Worm (Caenorhabditis elegans): ENCODE measurements around the gene unc-25.

Gene unc-25

ce11 chrIII:12907218-12907617 is 35.2 kb upstream of the unc-25 start:
- TF ChIP-seq lsy-2 (tag; optimal IDR thresholded peaks at IDR 0.05) (no peak), mab-9 (GFP tag; IDR thresholded peaks at IDR 0.05) (no peak), nhr-85 (tag) (no peak), vab-15 (tag; optimal IDR thresholded peaks at IDR 0.05) (no peak)

- no peak for TF ChIP-seq efl-1 (optimal IDR thresholded peaks at IDR 0.05)
- TF ChIP-seq efl-1 (GFP tag; optimal IDR thresholded peaks at IDR 0.05 in 1 of 2): peak in 1 of 2 experiments; percentile 71
- no peak for TF ChIP-seq blmp-1 (tag; optimal IDR thresholded peaks at IDR 0.05)
These were observed 32.1 kb upstream of the unc-25 start, which contains the start of gene flp-14 for ce11 chrIII:12910365-12910764. Gene flp-14, plus strand, starts transcription at chrIII:12910510.

ce11 chrIII:12916459-12916858 is 26.0 kb upstream of the unc-25 start:
- TF ChIP-seq pax-3 (tag; optimal IDR thresholded peaks at IDR 0.05) (no peak), snpc-4 (tag; optimal IDR thresholded peaks at IDR 0.05) (no peak), lin-14 (GFP tag; optimal IDR thresholded peaks at IDR 0.05) (peak; percentile 24), unc-86 (tag; optimal IDR thresholded peaks at IDR 0.05) (no peak), nhr-47 (tag; optimal IDR thresholded peaks at IDR 0.05) (no peak)

ce11 chrIII:12917852-12918251 is 24.6 kb upstream of the unc-25 start:
- TF ChIP-seq irx-1 (tag; optimal IDR thresholded peaks at IDR 0.05): no peak
- no peak for TF ChIP-seq ceh-63 (GFP tag; optimal IDR thresholded peaks at IDR 0.05)
- TF ChIP-seq lin-35 (GFP tag; optimal IDR thresholded peaks at IDR 0.05): peak in 1 of 2 experiments; percentile 3

- TF ChIP-seq efl-1 (optimal IDR thresholded peaks at IDR 0.05): no peak
- peak in 1 of 2 experiments; percentile 61 for TF ChIP-seq efl-1 (GFP tag; optimal IDR thresholded peaks at IDR 0.05 in 1 of 2)
- no peak for TF ChIP-seq lin-15B (tag; optimal IDR thresholded peaks at IDR 0.05)
These were observed 23.9 kb upstream of the unc-25 start, which contains the start of gene Y37D8A.16 for ce11 chrIII:12918575-12918974. Gene Y37D8A.16, minus strand, starts transcription at chrIII:12918675.

ce11 chrIII:12919882-12920281 is 22.6 kb upstream of the unc-25 start:
- TF ChIP-seq alr-1 (tag; optimal IDR thresholded peaks at IDR 0.05; ENCODE audit: borderline replicate concordance) (no peak), jun-1 (tag; optimal IDR thresholded peaks at IDR 0.05) (peak; percentile 70), nhr-84 (tag; optimal IDR thresholded peaks at IDR 0.05) (no peak), dsc-1 (tag; optimal IDR thresholded peaks at IDR 0.05) (no peak), efl-1 (optimal IDR thresholded peaks at IDR 0.05) (peak; percentile 17 to 26), efl-1 (GFP tag; optimal IDR thresholded peaks at IDR 0.05 in 1 of 2) (peak in 1 of 2 experiments; percentile 53), lin-35 (GFP tag; optimal IDR thresholded peaks at IDR 0.05) (peak in 1 of 2 experiments; percentile 41), aly-2 (tag; optimal IDR thresholded peaks at IDR 0.05) (no peak), skn-1 (tag; optimal IDR thresholded peaks at IDR 0.05) (peak; percentile 37), nhr-71 (tag; optimal IDR thresholded peaks at IDR 0.05) (peak; percentile 10), lin-14 (GFP tag; optimal IDR thresholded peaks at IDR 0.05) (peak; percentile 53), fos-1 (tag; optimal IDR thresholded peaks at IDR 0.05) (peak; percentile 28), pax-3 (tag; optimal IDR thresholded peaks at IDR 0.05) (no peak), nhr-77 (tag; optimal IDR thresholded peaks at IDR 0.05) (peak; percentile 52), nhr-47 (tag; optimal IDR thresholded peaks at IDR 0.05) (no peak), lsy-2 (tag; optimal IDR thresholded peaks at IDR 0.05) (peak in 1 of 2 experiments; percentile 45), tbx-2 (tag; optimal IDR thresholded peaks at IDR 0.05) (peak; percentile 8), mdl-1 (tag; optimal IDR thresholded peaks at IDR 0.05) (no peak), unc-30 (tag; optimal IDR thresholded peaks at IDR 0.05) (no peak), blmp-1 (tag; optimal IDR thresholded peaks at IDR 0.05) (no peak), elt-2 (tag; optimal IDR thresholded peaks at IDR 0.05) (peak; percentile 13), C16A3.4 (tag; optimal IDR thresholded peaks at IDR 0.05) (no peak)

ce11 chrIII:12920810-12921209 is 21.6 kb upstream of the unc-25 start:
- TF ChIP-seq snpc-4 (tag; optimal IDR thresholded peaks at IDR 0.05) (no peak), nhr-11 (tag; optimal IDR thresholded peaks at IDR 0.05) (no peak), xbp-1 (tag; optimal IDR thresholded peaks at IDR 0.05) (no peak), lsy-2 (tag; optimal IDR thresholded peaks at IDR 0.05) (no peak), dsc-1 (tag; optimal IDR thresholded peaks at IDR 0.05) (no peak), ztf-4 (tag; optimal IDR thresholded peaks at IDR 0.05) (no peak), elt-3 (tag; optimal IDR thresholded peaks at IDR 0.05) (no peak)
